Worm (Caenorhabditis elegans) whole organism, L4 larva: ENCODE results near the gene gly-20.
"Not testable (repeated sequence)": the region's sequence is repeated elsewhere in the genome, so short reads cannot be mapped to it uniquely, and the experiment has no call there.

Experiments
- F49E8.2 ChIP-seq: sonication (generic microtip); optimal IDR thresholded peaks from 2 replicates; lab custom pipeline; 2016; ENCODE audit warnings: missing compliant biosample characterization, mild to moderate bottlenecking, missing genetic modification characterization, borderline replicate concordance
- T26A8.4 ChIP-seq: fragments of 200-800 bp; sonication (Bioruptor generic); IDR thresholded peaks from 2 replicates; pipeline ENCODE4 v1.3.6; 2022; ENCODE audit warnings: missing genetic modification characterization, missing compliant biosample characterization
- Y75B8A.6 ChIP-seq: fragments of 200-800 bp; sonication (Bioruptor generic); IDR thresholded peaks from 2 replicates; pipeline ENCODE4 v1.3.6; 2022; ENCODE audit warnings: missing genetic modification reagents, missing genetic modification characterization, missing compliant biosample characterization
- aha-1 ChIP-seq: fragments of 150-350 bp; peaks from one replicate; lab custom pipeline; 2014; ENCODE audit warnings: missing biosample characterization, missing genetic modification characterization
- aly-2 ChIP-seq: sonication (generic microtip); optimal IDR thresholded peaks from 2 replicates; lab custom pipeline; 2018; ENCODE audit warnings: missing biosample characterization, missing genetic modification characterization
- arid-1 ChIP-seq: fragments of 200-800 bp; sonication (Bioruptor generic); conservative IDR thresholded peaks from 2 replicates; pipeline ENCODE4 v1.3.6; 2022; ENCODE audit warnings: missing genetic modification reagents, missing genetic modification characterization, missing compliant biosample characterization
- ceh-20 ChIP-seq: fragments of 200-800 bp; sonication (Bioruptor generic); IDR thresholded peaks from 2 replicates; pipeline ENCODE4 v1.3.6; 2022; ENCODE audit warnings: missing genetic modification reagents, missing genetic modification characterization, missing compliant biosample characterization
- ceh-32 ChIP-seq: sonication (generic microtip); optimal IDR thresholded peaks from 2 replicates; lab custom pipeline; 2016; ENCODE audit warnings: mild to moderate bottlenecking, missing genetic modification characterization, missing compliant biosample characterization; ENCODE audit not compliant: poor library complexity
- ces-1 ChIP-seq: fragments of 150-350 bp; sonication (generic microtip); optimal IDR thresholded peaks from 4 replicates; lab custom pipeline; 2014; ENCODE audit warnings: missing biosample characterization, missing genetic modification reagents, missing genetic modification characterization
- daf-16 ChIP-seq, 3 experiments: sonication (generic microtip); optimal IDR thresholded peaks; 2 replicates each; lab custom pipeline; 2016 to 2017; ENCODE audit warnings: missing genetic modification characterization in 3 of 3, missing genetic modification reagents in 3 of 3, mild to moderate bottlenecking in 2 of 3, missing compliant biosample characterization in 2 of 3, missing biosample characterization in 1 of 3, moderate library complexity in 1 of 3
- dmd-9 ChIP-seq: fragments of 200-800 bp; sonication (Bioruptor generic); IDR thresholded peaks from 2 replicates; pipeline ENCODE4 v1.3.6; 2022; ENCODE audit warnings: missing genetic modification reagents, missing genetic modification characterization, missing compliant biosample characterization
- dpl-1 ChIP-seq: fragments of 150-350 bp; optimal IDR thresholded peaks from 2 replicates; lab custom pipeline; 2014; ENCODE audit warnings: missing biosample characterization, missing genetic modification reagents, missing genetic modification characterization
- duxl-1 ChIP-seq: sonication (generic microtip); optimal IDR thresholded peaks from 2 replicates; lab custom pipeline; 2016; ENCODE audit warnings: mild to moderate bottlenecking, missing genetic modification characterization, moderate library complexity, missing compliant biosample characterization; ENCODE audit not compliant: poor library complexity
- egl-43 ChIP-seq: fragments of 200-800 bp; sonication (Bioruptor generic); IDR thresholded peaks from 2 replicates; pipeline ENCODE4 v1.3.6; 2022; ENCODE audit warnings: missing genetic modification reagents, missing genetic modification characterization, missing compliant biosample characterization
- fos-1 ChIP-seq: fragments of 150-350 bp; optimal IDR thresholded peaks from 2 replicates; lab custom pipeline; 2014; ENCODE audit warnings: missing biosample characterization, missing genetic modification characterization
- gei-8 ChIP-seq: fragments of 200-800 bp; sonication (Bioruptor generic); optimal IDR thresholded peaks from 2 replicates; lab custom pipeline; 2018; ENCODE audit warnings: mild to moderate bottlenecking, missing genetic modification characterization, missing compliant biosample characterization
- hlh-11 ChIP-seq: fragments of 200-800 bp; sonication (Bioruptor generic); optimal IDR thresholded peaks from 2 replicates; lab custom pipeline; 2018; ENCODE audit warnings: mild to moderate bottlenecking, missing genetic modification characterization, missing compliant biosample characterization
- jun-1 ChIP-seq: fragments of 150-350 bp; optimal IDR thresholded peaks from 2 replicates; lab custom pipeline; 2014; ENCODE audit warnings: missing biosample characterization, missing genetic modification reagents, missing genetic modification characterization
- lim-7 ChIP-seq: fragments of 200-800 bp; sonication (Bioruptor generic); IDR thresholded peaks from 2 replicates; pipeline ENCODE4 v1.3.6; 2022; ENCODE audit warnings: missing genetic modification characterization, missing compliant biosample characterization
- lin-1 ChIP-seq: fragments of 200-800 bp; sonication (Bioruptor generic); IDR thresholded peaks from 2 replicates; pipeline ENCODE4 v1.3.6; 2022; ENCODE audit warnings: missing genetic modification reagents, missing genetic modification characterization, missing compliant biosample characterization
- lin-38 ChIP-seq: fragments of 200-800 bp; sonication (Bioruptor generic); IDR thresholded peaks from 2 replicates; pipeline ENCODE4 v1.3.6; 2022; ENCODE audit warnings: missing genetic modification reagents, missing genetic modification characterization, missing compliant biosample characterization
- lin-39 ChIP-seq: fragments of 150-350 bp; optimal IDR thresholded peaks from 2 replicates; lab custom pipeline; 2014; ENCODE audit warnings: missing biosample characterization, missing genetic modification reagents, missing genetic modification characterization
- mdl-1 ChIP-seq, 2 experiments: fragments of 150-350 bp in 1 of 2; sonication (generic microtip) in 1 of 2; optimal IDR thresholded peaks; 2 replicates each; lab custom pipeline; 2014 to 2017; ENCODE audit warnings: missing biosample characterization in 2 of 2, missing genetic modification characterization in 2 of 2
- mdt-29 ChIP-seq: fragments of 200-800 bp; sonication (Bioruptor generic); IDR thresholded peaks from 2 replicates; pipeline ENCODE4 v1.3.6; 2022; ENCODE audit warnings: missing genetic modification reagents, missing genetic modification characterization, missing compliant biosample characterization
- mxl-3 ChIP-seq: fragments of 200-800 bp; sonication (Bioruptor generic); optimal IDR thresholded peaks from 2 replicates; lab custom pipeline; 2018; ENCODE audit warnings: mild to moderate bottlenecking, missing genetic modification characterization, missing compliant biosample characterization
- nhr-11 ChIP-seq: fragments of 150-350 bp; optimal IDR thresholded peaks from 2 replicates; lab custom pipeline; 2014; ENCODE audit warnings: missing biosample characterization, missing genetic modification characterization
- nhr-111 ChIP-seq: fragments of 200-800 bp; sonication (Bioruptor generic); optimal IDR thresholded peaks from 2 replicates; lab custom pipeline; 2018; ENCODE audit warnings: mild to moderate bottlenecking, missing genetic modification characterization, missing compliant biosample characterization
- nhr-28 ChIP-seq: fragments of 150-350 bp; optimal IDR thresholded peaks from 2 replicates; lab custom pipeline; 2014; ENCODE audit warnings: missing biosample characterization, missing genetic modification characterization
- nhr-42 ChIP-seq: fragments of 200-800 bp; sonication (Bioruptor generic); IDR thresholded peaks from 2 replicates; pipeline ENCODE4 v1.3.6; 2022; ENCODE audit warnings: missing genetic modification characterization, missing compliant biosample characterization
- nhr-48 ChIP-seq: sonication (generic microtip); optimal IDR thresholded peaks from 2 replicates; lab custom pipeline; 2016; ENCODE audit warnings: mild to moderate bottlenecking, missing genetic modification characterization, missing compliant biosample characterization
- nhr-77 ChIP-seq: fragments of 150-350 bp; optimal IDR thresholded peaks from 2 replicates; lab custom pipeline; 2014; ENCODE audit warnings: missing biosample characterization, missing genetic modification characterization
- pha-4 ChIP-seq, 2 experiments: fragments of 150-350 bp in 1 of 2; fragments of 200-800 bp in 1 of 2; sonication (Bioruptor generic) in 1 of 2; IDR thresholded peaks in 1 of 2; optimal IDR thresholded peaks in 1 of 2; 2 replicates each; pipeline versions ENCODE4 v1.3.6 to Lab custom; 2014 to 2022; ENCODE audit warnings: missing genetic modification characterization in 2 of 2, missing genetic modification reagents in 2 of 2, missing biosample characterization in 1 of 2, missing compliant biosample characterization in 1 of 2
- skn-1 ChIP-seq: fragments of 150-350 bp; optimal IDR thresholded peaks from 2 replicates; lab custom pipeline; 2014; ENCODE audit warnings: missing biosample characterization, missing genetic modification characterization
- spr-1 ChIP-seq: sonication (generic microtip); optimal IDR thresholded peaks from 2 replicates; lab custom pipeline; 2016; ENCODE audit warnings: mild to moderate bottlenecking, missing genetic modification characterization, missing compliant biosample characterization
- tag-97 ChIP-seq: fragments of 200-800 bp; sonication (Bioruptor generic); IDR thresholded peaks from 2 replicates; pipeline ENCODE4 v1.3.6; 2022; ENCODE audit warnings: missing genetic modification characterization, missing compliant biosample characterization
- unc-130 ChIP-seq: sonication (generic microtip); optimal IDR thresholded peaks from 2 replicates; lab custom pipeline; 2016; ENCODE audit warnings: missing genetic modification reagents, missing genetic modification characterization, missing compliant biosample characterization
- unc-62 ChIP-seq, 3 experiments: fragments of 150-350 bp in 1 of 3; sonication (generic microtip); optimal IDR thresholded peaks in 2 of 3; peaks in 1 of 3; 1 replicate in 1 of 3; 2 replicates in 2 of 3; lab custom pipeline; 2014 to 2017; ENCODE audit warnings: missing biosample characterization in 3 of 3, missing genetic modification characterization in 3 of 3, missing genetic modification reagents in 3 of 3, missing genotype in 1 of 3
- zag-1 ChIP-seq: fragments of 150-350 bp; optimal IDR thresholded peaks from 2 replicates; lab custom pipeline; 2014; ENCODE audit warnings: missing biosample characterization, missing genetic modification characterization
- zfp-2 ChIP-seq: sonication (generic microtip); optimal IDR thresholded peaks from 2 replicates; lab custom pipeline; 2016; ENCODE audit warnings: mild to moderate bottlenecking, missing genetic modification characterization, missing compliant biosample characterization
- ztf-7 ChIP-seq: fragments of 150-350 bp; optimal IDR thresholded peaks from 2 replicates; lab custom pipeline; 2014; ENCODE audit warnings: missing biosample characterization, missing genetic modification characterization

The gly-20 gene

ce11 chrV:11279564-11279963, 2.8 kb upstream of the gly-20 start:
- TF ChIP-seq F49E8.2 (tag; lab: Kevin White, UChicago): peak; percentile 37
- no peak for TF ChIP-seq lin-38 (GFP tag; lab: Robert Waterston, UW)

ce11 chrV:11281414-11282209, 760 bp upstream of the gly-20 start:
- TF ChIP-seq aha-1 (tag; lab: Kevin White, UChicago) (peak; percentile 92), zag-1 (tag; lab: Kevin White, UChicago) (no peak), daf-16 (GFP tag; optimal IDR thresholded peaks at IDR 0.05; lab: Kevin White, UChicago) (no peak), daf-16 (tag; optimal IDR thresholded peaks at IDR 0.05; lab: Kevin White, UChicago) (no peak), unc-62 (GFP tag; optimal IDR thresholded peaks at IDR 0.05 in 1 of 2; lab: Kevin White, UChicago) (peak in 1 of 2 experiments; percentile 90), unc-62 (tag; optimal IDR thresholded peaks at IDR 0.05; lab: Kevin White, UChicago) (no peak), mxl-3 (GFP tag; lab: Kevin White, UChicago) (peak; percentile 45), arid-1 (GFP tag; lab: Robert Waterston, UW) (no peak), nhr-28 (peak; percentile 27), mdl-1 (tag; optimal IDR thresholded peaks at IDR 0.05; lab: Kevin White, UChicago) (peak in 1 of 2 experiments; percentile 9)

ce11 chrV:11286114-11286513, 3.7 kb downstream of the gly-20 start, which contains the start of gene C03E10.3:
TSS of gene C03E10.3 (plus strand) at chrV:11286414.
- not testable (repeated sequence) for TF ChIP-seq nhr-48 (tag; lab: Kevin White, UChicago); unc-130 (GFP tag; lab: Kevin White, UChicago); lin-1 (GFP tag; lab: Robert Waterston, UW)

- TF ChIP-seq lin-39 (no peak), gei-8 (GFP tag; lab: Kevin White, UChicago) (no peak), nhr-42 (GFP tag; lab: Robert Waterston, UW) (no peak), Y75B8A.6 (GFP tag; lab: Robert Waterston, UW) (no peak), dpl-1 (GFP tag; lab: Kevin White, UChicago) (no peak), zag-1 (tag; lab: Kevin White, UChicago) (no peak), lim-7 (GFP tag; lab: Robert Waterston, UW) (no peak), tag-97 (GFP tag; lab: Robert Waterston, UW) (no peak), pha-4 (GFP tag; IDR thresholded peaks at IDR 0.05; lab: Robert Waterston, UW) (no peak), pha-4 (tag; optimal IDR thresholded peaks at IDR 0.05; lab: Kevin White, UChicago) (no peak), T26A8.4 (no peak), spr-1 (tag; lab: Kevin White, UChicago) (no peak)
Measured at ce11 chrV:11290888-11291287, 8.5 kb downstream of the gly-20 start, which contains the start of gene C03E10.1. TSS of gene C03E10.1 (plus strand) at chrV:11291188.

- TF ChIP-seq lin-38 (GFP tag; lab: Robert Waterston, UW): no peak
- no peak for TF ChIP-seq dmd-9 (GFP tag; lab: Robert Waterston, UW)
- TF ChIP-seq egl-43: no peak
- no peak for TF ChIP-seq mdt-29 (GFP tag; lab: Robert Waterston, UW)
- TF ChIP-seq ceh-32 (tag; lab: Kevin White, UChicago): no peak
- no peak for TF ChIP-seq jun-1 (tag; lab: Kevin White, UChicago)
- TF ChIP-seq ceh-20 (GFP tag; lab: Robert Waterston, UW): no peak
- no peak for TF ChIP-seq duxl-1 (tag; lab: Kevin White, UChicago)
- no peak for TF ChIP-seq fos-1 (tag; lab: Kevin White, UChicago)
- no peak for TF ChIP-seq nhr-11
- TF ChIP-seq zfp-2: no peak
- no peak for TF ChIP-seq tag-97 (GFP tag; lab: Robert Waterston, UW)
- no peak for TF ChIP-seq hlh-11
- TF ChIP-seq T26A8.4: no peak
- no peak for TF ChIP-seq nhr-77
- TF ChIP-seq nhr-111: no peak
- no peak for TF ChIP-seq aly-2 (tag; lab: Kevin White, UChicago)
- TF ChIP-seq skn-1 (tag; lab: Kevin White, UChicago): no peak
- no peak for TF ChIP-seq ztf-7
- TF ChIP-seq ces-1 (GFP tag; lab: Kevin White, UChicago): no peak
Measured at ce11 chrV:11292682-11293081, 10.3 kb downstream of the gly-20 start.
